Fruit fly (Drosophila melanogaster) whole organism, wandering third instar larva: Measurements from ENCODE around the gene MAGE.

Source experiments
- Dfd ChIP-seq: fragments of >200 bp; optimal IDR thresholded peaks from 2 replicates; lab custom pipeline; 2017; ENCODE audit warnings: missing biosample characterization, missing genetic modification characterization
- Dif ChIP-seq: fragments of 200-275, 200-300 bp; sonication (Bioruptor generic); optimal IDR thresholded peaks from 2 replicates; lab custom pipeline; 2018; ENCODE audit warnings: missing biosample characterization, missing genetic modification characterization; ENCODE audit not compliant: partially characterized antibody
- HLH106 ChIP-seq: fragments of 200-800 bp; optimal IDR thresholded peaks from 3 replicates; lab custom pipeline; 2019; ENCODE audit warnings: missing biosample characterization, mild to moderate bottlenecking, missing genetic modification characterization, moderate library complexity
- Hr78 ChIP-seq: fragments of >200 bp; optimal IDR thresholded peaks from 2 replicates; lab custom pipeline; 2017; ENCODE audit warnings: missing biosample characterization, missing genetic modification characterization
- br ChIP-seq: fragments of 200-800 bp; sonication (Bioruptor generic); optimal IDR thresholded peaks from 2 replicates; lab custom pipeline; 2016; ENCODE audit warnings: missing biosample characterization, missing genetic modification characterization
- dsf ChIP-seq: sonication (Bioruptor generic); optimal IDR thresholded peaks from 2 replicates; lab custom pipeline; 2016; ENCODE audit warnings: missing biosample characterization, missing genetic modification characterization, borderline replicate concordance
- ey ChIP-seq: fragments of 200-800 bp; sonication (Bioruptor generic); optimal IDR thresholded peaks from 2 replicates; lab custom pipeline; 2016; ENCODE audit warnings: missing biosample characterization, missing genetic modification characterization
- fru ChIP-seq: fragments of 200-800 bp; sonication (Bioruptor generic); optimal IDR thresholded peaks from 3 replicates; lab custom pipeline; 2016; ENCODE audit warnings: missing biosample characterization, mild to moderate bottlenecking, missing genetic modification characterization
- h ChIP-seq: fragments of 200-800 bp; sonication (Bioruptor generic); optimal IDR thresholded peaks from 3 replicates; lab custom pipeline; 2016; ENCODE audit warnings: missing biosample characterization, mild to moderate bottlenecking, missing genetic modification characterization
- pan ChIP-seq: fragments of >200 bp; optimal IDR thresholded peaks from 2 replicates; lab custom pipeline; 2017
- psq ChIP-seq: fragments of 200-800 bp; sonication (Bioruptor generic); optimal IDR thresholded peaks from 3 replicates; lab custom pipeline; 2017; ENCODE audit warnings: missing biosample characterization, mild to moderate bottlenecking, missing genetic modification characterization, moderate library complexity
- rgr ChIP-seq: fragments of 200-800 bp; sonication (Bioruptor generic); optimal IDR thresholded peaks from 3 replicates; lab custom pipeline; 2016; ENCODE audit warnings: missing biosample characterization, mild to moderate bottlenecking, missing genetic modification characterization
- sage ChIP-seq: fragments of 200-800 bp; sonication (Bioruptor generic); optimal IDR thresholded peaks from 2 replicates; lab custom pipeline; 2016; ENCODE audit warnings: missing biosample characterization, mild to moderate bottlenecking, missing genetic modification characterization
- usp ChIP-seq: fragments of >200 bp; optimal IDR thresholded peaks from 2 replicates; lab custom pipeline; 2017; ENCODE audit warnings: missing biosample characterization, missing genetic modification characterization

DNA sequence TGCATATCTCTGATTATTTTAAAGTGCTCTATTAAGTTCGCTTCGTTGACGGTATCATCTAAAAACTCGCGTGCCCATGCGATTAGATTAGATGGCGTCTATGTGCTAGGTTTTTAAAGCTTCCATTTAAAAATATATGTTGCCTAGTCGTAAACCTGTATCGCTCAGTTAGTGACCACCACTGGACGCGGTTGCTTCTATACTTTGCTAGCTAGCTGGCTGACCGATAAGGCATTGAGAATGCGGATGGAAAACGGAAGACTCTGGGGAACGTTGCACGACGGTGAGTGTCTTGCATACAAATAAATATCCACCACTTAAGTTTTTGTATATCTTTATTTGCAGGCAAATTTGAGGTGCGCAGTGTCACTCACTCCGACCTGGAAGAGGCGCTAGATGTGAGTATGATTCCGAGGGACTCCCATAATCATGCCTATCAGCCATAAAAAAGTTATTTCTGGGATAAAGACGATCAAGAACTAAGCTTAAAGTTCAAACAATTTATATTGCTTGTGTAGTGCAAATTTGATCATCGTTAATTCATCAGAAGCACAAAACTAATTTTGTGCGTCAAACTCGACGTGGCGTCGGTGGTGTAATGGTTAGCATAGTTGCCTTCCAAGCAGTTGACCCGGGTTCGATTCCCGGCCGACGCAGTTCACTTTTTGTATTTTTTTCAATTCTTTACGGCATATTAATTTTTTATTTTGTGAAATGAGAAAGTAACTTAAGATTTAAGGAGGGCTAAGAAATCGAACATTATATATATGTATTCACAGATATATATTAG is 25.5 kb downstream of the MAGE start, which contains the start of gene CG31248:
- TF ChIP-seq Dif (GFP tag; lab: Kevin White, UChicago), result no peak
- TF ChIP-seq pan (lab: Kevin White, UChicago), result no peak
- no peak for TF ChIP-seq HLH106 (tag; lab: Kevin White, UChicago)
- TF ChIP-seq psq (GFP tag; lab: Kevin White, UChicago), result no peak
- TF ChIP-seq sage, result no peak
- TF ChIP-seq ey (GFP tag; lab: Kevin White, UChicago), result no peak
- no peak for TF ChIP-seq br
- TF ChIP-seq fru, result no peak
- TF ChIP-seq rgr, result no peak
- no peak for TF ChIP-seq dsf (GFP tag; lab: Kevin White, UChicago)
- no peak for TF ChIP-seq Dfd (GFP tag; lab: Kevin White, UChicago)
- no peak for TF ChIP-seq usp
- TF ChIP-seq h (GFP tag; lab: Kevin White, UChicago), result peak; percentile 16
- TF ChIP-seq Hr78 (GFP tag; lab: Kevin White, UChicago), result no peak
